Worm (Caenorhabditis elegans) whole organism, midembryonic: ENCODE results near the gene akt-1.

ENCODE experiments used
- med-1 ChIP-seq: sonication (generic microtip); optimal IDR thresholded peaks from 2 replicates; lab custom pipeline; 2017; ENCODE audit warnings: missing genetic modification characterization, mild to moderate bottlenecking, missing compliant biosample characterization, antibody characterized with exemption, missing genetic modification reagents; ENCODE audit not compliant: insufficient read depth
- ztf-29 ChIP-seq: fragments of 200-800 bp; sonication (Bioruptor generic); IDR thresholded peaks from 2 replicates; pipeline ENCODE4 v1.3.6; 2022; ENCODE audit warnings: missing genetic modification reagents, missing genetic modification characterization, missing compliant biosample characterization

ce11 chrV:10252682-10253081 lies 4.0 kb downstream of the akt-1 start:
- TF ChIP-seq ztf-29 (GFP tag; lab: Robert Waterston, UW) (no peak), med-1 (GFP tag; lab: Kevin White, UChicago) (no peak)
